Fruit fly (Drosophila melanogaster) whole organism, wandering third instar larva: Measurements from ENCODE around the gene csw.
A peak's percentile ranks its signal among the peaks of the same experiment; 100 is the strongest.

ENCODE experiments used
- Abd-B ChIP-seq: fragments of >200 bp; optimal IDR thresholded peaks from 2 replicates; lab custom pipeline; 2017; ENCODE audit warnings: missing biosample characterization, missing genetic modification characterization
- CG9705 ChIP-seq: fragments of 200-800 bp; sonication (Bioruptor generic); optimal IDR thresholded peaks from 2 replicates; lab custom pipeline; 2018; ENCODE audit warnings: missing biosample characterization, mild to moderate bottlenecking, missing genetic modification characterization
- CrebA ChIP-seq: fragments of 200-800 bp; sonication (Bioruptor generic); optimal IDR thresholded peaks from 2 replicates; lab custom pipeline; 2016; ENCODE audit warnings: missing biosample characterization, mild to moderate bottlenecking, missing genetic modification characterization, borderline replicate concordance
- Dfd ChIP-seq: fragments of >200 bp; optimal IDR thresholded peaks from 2 replicates; lab custom pipeline; 2017; ENCODE audit warnings: missing biosample characterization, missing genetic modification characterization
- Dif ChIP-seq: fragments of 200-275, 200-300 bp; sonication (Bioruptor generic); optimal IDR thresholded peaks from 2 replicates; lab custom pipeline; 2018; ENCODE audit warnings: missing biosample characterization, missing genetic modification characterization; ENCODE audit not compliant: partially characterized antibody
- HLH106 ChIP-seq: fragments of 200-800 bp; optimal IDR thresholded peaks from 3 replicates; lab custom pipeline; 2019; ENCODE audit warnings: missing biosample characterization, mild to moderate bottlenecking, missing genetic modification characterization, moderate library complexity
- Hnf4 ChIP-seq: fragments of 200-800 bp; sonication (Bioruptor generic); optimal IDR thresholded peaks from 2 replicates; lab custom pipeline; 2016; ENCODE audit warnings: missing biosample characterization, mild to moderate bottlenecking, missing genetic modification characterization
- Hr78 ChIP-seq: fragments of >200 bp; optimal IDR thresholded peaks from 2 replicates; lab custom pipeline; 2017; ENCODE audit warnings: missing biosample characterization, missing genetic modification characterization
- Hr83 ChIP-seq: fragments of 200-300 bp; sonication (Bioruptor generic); optimal IDR thresholded peaks from 2 replicates; lab custom pipeline; 2016; ENCODE audit warnings: missing biosample characterization, mild to moderate bottlenecking, missing genetic modification characterization, moderate library complexity; ENCODE audit not compliant: poor library complexity, severe bottlenecking
- Jra ChIP-seq: sonication (Bioruptor generic); optimal IDR thresholded peaks from 2 replicates; lab custom pipeline; 2016; ENCODE audit warnings: missing biosample characterization, missing genetic modification characterization
- Mio ChIP-seq: sonication (Bioruptor generic); optimal IDR thresholded peaks from 2 replicates; lab custom pipeline; 2016; ENCODE audit warnings: missing biosample characterization, missing genetic modification characterization
- Myc ChIP-seq: fragments of >200 bp; optimal IDR thresholded peaks from 2 replicates; lab custom pipeline; 2017
- N ChIP-seq: fragments of >200 bp; optimal IDR thresholded peaks from 2 replicates; lab custom pipeline; 2018; ENCODE audit warnings: missing biosample characterization, missing external identifiers, missing genetic modification characterization
- OdsH ChIP-seq: fragments of 200-800 bp; sonication (Bioruptor generic); optimal IDR thresholded peaks from 2 replicates; lab custom pipeline; 2016; ENCODE audit warnings: missing biosample characterization, mild to moderate bottlenecking, missing genetic modification characterization
- Rel ChIP-seq, 2 experiments: fragments of 200-800 bp; sonication (Bioruptor generic) in 1 of 2; optimal IDR thresholded peaks; 2 replicates in 1 of 2; 3 replicates in 1 of 2; lab custom pipeline; 2016 to 2019; ENCODE audit warnings: mild to moderate bottlenecking in 2 of 2, missing biosample characterization in 2 of 2, missing genetic modification characterization in 2 of 2, moderate library complexity in 1 of 2
- Sp1 ChIP-seq: fragments of 200-800 bp; sonication (Bioruptor generic); optimal IDR thresholded peaks from 3 replicates; lab custom pipeline; 2019; ENCODE audit warnings: missing biosample characterization, mild to moderate bottlenecking, missing genetic modification characterization, moderate library complexity
- br ChIP-seq: fragments of 200-800 bp; sonication (Bioruptor generic); optimal IDR thresholded peaks from 2 replicates; lab custom pipeline; 2016; ENCODE audit warnings: missing biosample characterization, missing genetic modification characterization
- brk ChIP-seq: fragments of 200-800 bp; sonication (Bioruptor generic); optimal IDR thresholded peaks from 2 replicates; lab custom pipeline; 2016; ENCODE audit warnings: missing biosample characterization, mild to moderate bottlenecking, missing genetic modification characterization
- dl ChIP-seq, 2 experiments: fragments of 175-275, 200-275 bp in 1 of 2; fragments of 200-275 bp in 1 of 2; sonication (Bioruptor generic); optimal IDR thresholded peaks; lab custom pipeline; 2018; ENCODE audit warnings: mild to moderate bottlenecking in 2 of 2, missing biosample characterization in 2 of 2, missing genetic modification characterization in 2 of 2, moderate library complexity in 2 of 2; ENCODE audit not compliant: partially characterized antibody in 2 of 2, insufficient read depth in 1 of 2
- foxo ChIP-seq, 2 experiments: fragments of 200-800 bp; sonication (Bioruptor generic); optimal IDR thresholded peaks; 2 replicates in 1 of 2; 3 replicates in 1 of 2; lab custom pipeline; 2016 to 2017; ENCODE audit warnings: missing biosample characterization in 2 of 2, missing genetic modification characterization in 2 of 2
- fru ChIP-seq: fragments of 200-800 bp; sonication (Bioruptor generic); optimal IDR thresholded peaks from 3 replicates; lab custom pipeline; 2016; ENCODE audit warnings: missing biosample characterization, mild to moderate bottlenecking, missing genetic modification characterization
- h ChIP-seq: fragments of 200-800 bp; sonication (Bioruptor generic); optimal IDR thresholded peaks from 3 replicates; lab custom pipeline; 2016; ENCODE audit warnings: missing biosample characterization, mild to moderate bottlenecking, missing genetic modification characterization
- jim ChIP-seq: fragments of 175-275, 200-325 bp; sonication (Bioruptor generic); optimal IDR thresholded peaks from 2 replicates; lab custom pipeline; 2016; ENCODE audit warnings: missing biosample characterization, mild to moderate bottlenecking, missing genetic modification characterization
- lola ChIP-seq: fragments of >200 bp; optimal IDR thresholded peaks from 2 replicates; lab custom pipeline; 2017; ENCODE audit warnings: missing biosample characterization, missing genetic modification characterization
- pan ChIP-seq: fragments of >200 bp; optimal IDR thresholded peaks from 2 replicates; lab custom pipeline; 2017
- psq ChIP-seq: fragments of 200-800 bp; sonication (Bioruptor generic); optimal IDR thresholded peaks from 3 replicates; lab custom pipeline; 2017; ENCODE audit warnings: missing biosample characterization, mild to moderate bottlenecking, missing genetic modification characterization, moderate library complexity
- rgr ChIP-seq: fragments of 200-800 bp; sonication (Bioruptor generic); optimal IDR thresholded peaks from 3 replicates; lab custom pipeline; 2016; ENCODE audit warnings: missing biosample characterization, mild to moderate bottlenecking, missing genetic modification characterization
- sage ChIP-seq: fragments of 200-800 bp; sonication (Bioruptor generic); optimal IDR thresholded peaks from 2 replicates; lab custom pipeline; 2016; ENCODE audit warnings: missing biosample characterization, mild to moderate bottlenecking, missing genetic modification characterization
- sv ChIP-seq: fragments of 200-800 bp; sonication (Bioruptor generic); optimal IDR thresholded peaks from 3 replicates; lab custom pipeline; 2016; ENCODE audit warnings: missing biosample characterization, missing genetic modification characterization
- tai ChIP-seq: sonication (Bioruptor generic); optimal IDR thresholded peaks from 2 replicates; lab custom pipeline; 2016; ENCODE audit warnings: missing biosample characterization, missing genetic modification characterization
- woc ChIP-seq: sonication (Bioruptor generic); optimal IDR thresholded peaks from 2 replicates; lab custom pipeline; 2016; ENCODE audit warnings: missing biosample characterization, mild to moderate bottlenecking, missing genetic modification characterization

The csw gene

DNA sequence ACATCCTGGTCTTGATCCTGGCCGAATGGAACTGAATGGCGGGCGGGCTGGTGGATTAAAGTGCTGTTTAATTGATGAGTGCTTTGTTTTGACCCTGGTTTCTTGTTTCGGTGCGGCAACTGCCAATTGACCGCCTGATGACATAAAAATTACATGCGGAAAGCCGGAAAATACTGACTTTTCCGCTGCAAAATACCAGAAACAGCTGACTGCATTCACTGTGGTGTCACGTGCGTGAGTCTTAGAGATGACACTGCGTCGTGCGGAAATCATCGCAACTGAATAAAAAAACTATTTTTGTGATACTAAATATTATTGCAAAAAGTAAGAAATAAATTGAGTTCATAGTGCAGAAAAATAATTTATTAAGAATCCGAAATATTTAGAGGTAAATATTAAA lies 55.4 kb downstream of the csw start, which contains the start of gene bcn92 (continued):
- peak; percentile 5 for TF ChIP-seq Myc (lab: Kevin White, UChicago)
- TF ChIP-seq sage (GFP tag; lab: Kevin White, UChicago), result no peak
- peak; percentile 36 for TF ChIP-seq HLH106
- no peak for TF ChIP-seq CrebA
- TF ChIP-seq Sp1 (GFP tag; lab: Kevin White, UChicago), result peak; percentile 36
- no peak for TF ChIP-seq lola (GFP tag; lab: Kevin White, UChicago)
- no peak for TF ChIP-seq N (GFP tag; lab: Kevin White, UChicago)
- TF ChIP-seq fru, result peak; percentile 37
- no peak for TF ChIP-seq pan (lab: Kevin White, UChicago)
- peak; percentile 41 for TF ChIP-seq h
- TF ChIP-seq, all 38 proteins: peak for 15

DNA sequence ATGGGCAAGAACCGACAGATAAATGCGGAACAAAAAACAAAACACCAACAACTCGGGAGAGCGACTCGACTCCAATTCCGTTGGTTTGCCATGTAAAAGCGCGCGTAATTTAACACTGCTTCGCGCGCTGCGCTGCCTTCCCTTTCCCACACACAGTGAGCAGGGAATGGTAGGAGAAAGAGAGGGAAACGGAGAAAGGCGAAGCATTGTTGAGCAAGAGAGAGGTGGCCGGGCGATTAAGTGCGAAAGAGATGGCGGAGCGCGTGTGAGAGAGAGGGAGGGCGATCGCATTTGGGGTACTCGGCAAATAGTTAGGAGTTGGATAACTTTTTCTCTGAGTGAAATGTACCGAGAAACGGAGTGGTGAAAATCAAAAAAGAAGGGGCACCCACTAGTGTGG lies 61.8 kb downstream of the csw start:
- TF ChIP-seq sv (GFP tag; lab: Kevin White, UChicago) (no peak), dl (GFP tag; optimal IDR thresholded peaks at IDR 0.05; lab: Kevin White, UChicago; ENCODE audit: insufficient read depth in 1 of 2, partially characterized antibody in 2 of 2) (no peak), fru (peak; percentile 30), Hr83 (GFP tag; lab: Kevin White, UChicago) (no peak), Dif (GFP tag; lab: Kevin White, UChicago) (peak; percentile 12), rgr (GFP tag; lab: Kevin White, UChicago) (peak; percentile 4), foxo (GFP tag; optimal IDR thresholded peaks at IDR 0.05; lab: Kevin White, UChicago) (peak in 1 of 2 experiments; percentile 21), woc (no peak), Rel (GFP tag; optimal IDR thresholded peaks at IDR 0.05; lab: Kevin White, UChicago) (no peak), Rel (tag; optimal IDR thresholded peaks at IDR 0.05; lab: Kevin White, UChicago) (no peak), Hr78 (GFP tag; lab: Kevin White, UChicago) (no peak), br (no peak), Hnf4 (no peak), psq (GFP tag; lab: Kevin White, UChicago) (peak; percentile 5), h (peak; percentile 7), OdsH (GFP tag; lab: Kevin White, UChicago) (no peak), brk (GFP tag; lab: Kevin White, UChicago) (no peak), N (GFP tag; lab: Kevin White, UChicago) (peak; percentile 24), Mio (no peak)

DNA sequence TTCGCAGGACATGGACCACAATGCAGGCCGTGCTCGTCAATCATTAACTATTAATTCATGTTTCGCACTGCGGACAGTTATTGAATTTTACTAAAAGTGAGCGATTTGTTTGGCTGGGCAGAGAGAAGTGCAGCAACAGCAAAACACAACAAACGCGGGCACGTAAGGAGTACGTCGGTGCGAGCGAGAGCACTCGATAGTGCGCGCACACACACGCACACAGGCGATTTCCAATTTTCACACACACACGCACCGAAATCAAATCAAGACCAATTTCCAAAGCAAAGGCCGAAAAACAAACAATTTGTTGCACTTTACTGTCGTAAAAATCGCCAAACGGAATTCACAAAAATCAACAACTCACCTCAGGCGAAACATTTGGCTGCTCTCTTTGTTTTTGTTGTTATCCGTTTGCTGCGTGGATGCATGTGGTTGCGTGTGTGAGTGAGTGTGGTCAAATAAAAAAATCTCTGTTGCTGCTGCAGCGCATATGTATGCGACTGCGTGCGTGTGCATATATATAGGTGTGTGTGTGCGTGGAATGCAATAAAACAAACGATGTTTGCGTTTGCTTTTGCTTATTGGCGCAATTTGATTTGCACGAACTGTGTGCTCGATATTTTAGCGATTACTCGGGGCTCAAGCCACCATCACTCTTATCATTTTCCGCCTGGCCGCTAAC lies 64.0 kb downstream of the csw start:
- TF ChIP-seq Abd-B (GFP tag; lab: Kevin White, UChicago) (peak; percentile 74), Hr78 (GFP tag; lab: Kevin White, UChicago) (peak; percentile 46), N (GFP tag; lab: Kevin White, UChicago) (peak; percentile 83), foxo (GFP tag; optimal IDR thresholded peaks at IDR 0.05; lab: Kevin White, UChicago) (no peak), CrebA (no peak), Sp1 (GFP tag; lab: Kevin White, UChicago) (peak; percentile 2), CG9705 (GFP tag; lab: Kevin White, UChicago) (no peak)

DNA sequence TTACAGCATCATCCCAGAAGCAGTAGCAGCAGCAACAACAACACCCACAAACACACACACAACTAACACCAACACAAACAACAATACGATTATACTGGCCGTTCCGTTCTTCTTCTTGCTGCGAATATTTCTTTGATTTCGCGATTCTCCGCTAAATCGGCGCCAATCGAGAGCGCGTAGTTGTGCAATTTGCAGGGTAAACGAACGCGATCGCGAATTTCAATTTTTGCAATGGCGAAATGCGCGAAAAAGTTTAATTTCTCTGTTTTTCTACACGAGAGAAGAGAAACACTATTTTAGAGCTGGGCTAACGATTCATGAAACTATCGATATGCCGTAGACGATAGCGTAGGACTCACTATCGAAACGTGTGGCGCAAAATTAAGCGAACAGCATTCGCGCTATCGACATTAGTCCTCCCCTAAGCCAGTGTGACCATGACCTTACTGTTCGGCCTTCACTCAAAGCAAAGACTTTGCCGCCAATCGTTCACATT lies 64.7 kb downstream of the csw start, which contains the start of gene wapl:
wapl (minus strand) TSS at position 316 of the 496 bp plus-strand sequence.
- TF ChIP-seq woc, result no peak
- TF ChIP-seq Abd-B (GFP tag; lab: Kevin White, UChicago), result no peak
- TF ChIP-seq h, result peak; percentile 27
- TF ChIP-seq fru, result peak; percentile 25
- peak; percentile 37 for TF ChIP-seq rgr (GFP tag; lab: Kevin White, UChicago)
- TF ChIP-seq Hnf4, result no peak
- peak; percentile 82 for TF ChIP-seq Hr83 (GFP tag; lab: Kevin White, UChicago)
- TF ChIP-seq HLH106, result no peak
- TF ChIP-seq Dfd (GFP tag; lab: Kevin White, UChicago), result no peak
- TF ChIP-seq jim (GFP tag; lab: Kevin White, UChicago), result no peak
- peak; percentile 75 for TF ChIP-seq Jra (GFP tag; lab: Kevin White, UChicago)
- no peak for TF ChIP-seq Sp1 (GFP tag; lab: Kevin White, UChicago)
- no peak for TF ChIP-seq tai
- no peak for TF ChIP-seq OdsH (GFP tag; lab: Kevin White, UChicago)
- peak; percentile 7 for TF ChIP-seq psq (GFP tag; lab: Kevin White, UChicago)
- TF ChIP-seq Rel (GFP tag; optimal IDR thresholded peaks at IDR 0.05; lab: Kevin White, UChicago), result no peak
- peak; percentile 6 for TF ChIP-seq Rel (tag; optimal IDR thresholded peaks at IDR 0.05; lab: Kevin White, UChicago)
- TF ChIP-seq Hr78 (GFP tag; lab: Kevin White, UChicago), result no peak
- no peak for TF ChIP-seq N (GFP tag; lab: Kevin White, UChicago)
- peak in 1 of 2 experiments; percentile 39 for TF ChIP-seq foxo (GFP tag; optimal IDR thresholded peaks at IDR 0.05; lab: Kevin White, UChicago)
